Fruit fly (Drosophila melanogaster) whole organism, embryonic: ENCODE measurements around the gene CG6254.

Experiments used
- Adf1 ChIP-seq: fragments of 200-800 bp; sonication (Bioruptor generic); IDR thresholded peaks from 2 replicates; pipeline ENCODE4 v1.3.6; 2022; ENCODE audit warnings: missing biosample characterization, missing genetic modification characterization
- Aef1 ChIP-seq: fragments of 200-800 bp; sonication (Bioruptor generic); IDR thresholded peaks from 3 replicates; pipeline ENCODE4 v1.3.6; 2022; ENCODE audit warnings: missing biosample characterization, missing genetic modification characterization
- Antp ChIP-seq: fragments of 200-800 bp; sonication (Bioruptor generic); optimal IDR thresholded peaks from 3 replicates; lab custom pipeline; 2016; ENCODE audit warnings: missing biosample characterization, missing genetic modification characterization
- Atf6 ChIP-seq: fragments of 200-800 bp; sonication (Bioruptor generic); IDR thresholded peaks from 2 replicates; pipeline ENCODE4 v1.3.6; 2022; ENCODE audit warnings: missing biosample characterization, missing genetic modification characterization
- BEAF-32 ChIP-seq: fragments of 200-800 bp; sonication (Bioruptor generic); optimal IDR thresholded peaks from 3 replicates; lab custom pipeline; 2017; ENCODE audit warnings: missing biosample characterization, missing genetic modification characterization, mild to moderate bottlenecking, moderate library complexity, missing genetic modification reagents
- CG10274 ChIP-seq: fragments of 200-800 bp; sonication (Bioruptor generic); optimal IDR thresholded peaks from 3 replicates; lab custom pipeline; 2017; ENCODE audit warnings: missing biosample characterization, mild to moderate bottlenecking, missing genetic modification characterization
- CG12391 ChIP-seq: fragments of 200-800 bp; sonication (Bioruptor generic); optimal IDR thresholded peaks from 3 replicates; lab custom pipeline; 2018; ENCODE audit warnings: missing biosample characterization, mild to moderate bottlenecking, missing genetic modification characterization, moderate library complexity
- CG13296 ChIP-seq: fragments of 200-800 bp; sonication (Bioruptor generic); optimal IDR thresholded peaks from 3 replicates; lab custom pipeline; 2018; ENCODE audit warnings: missing biosample characterization, mild to moderate bottlenecking, missing genetic modification characterization
- CG14050 ChIP-seq: fragments of 200-800 bp; sonication (Bioruptor generic); IDR thresholded peaks from 3 replicates; pipeline ENCODE4 v1.3.6; 2022; ENCODE audit warnings: missing biosample characterization, missing genetic modification characterization
- CG14667 ChIP-seq: fragments of 200-800 bp; sonication (Bioruptor generic); IDR thresholded peaks from 2 replicates; pipeline ENCODE4 v1.3.6; 2022; ENCODE audit warnings: missing biosample characterization, missing genetic modification characterization
- CG17385 ChIP-seq: fragments of 200-800 bp; sonication (Bioruptor generic); optimal IDR thresholded peaks from 3 replicates; lab custom pipeline; 2018; ENCODE audit warnings: missing biosample characterization, mild to moderate bottlenecking, missing genetic modification characterization
- CG2889 ChIP-seq: fragments of 200-800 bp; sonication (Bioruptor generic); IDR thresholded peaks from 3 replicates; pipeline ENCODE4 v1.3.6; 2022; ENCODE audit warnings: missing biosample characterization, missing genetic modification characterization
- CG3065 ChIP-seq: fragments of 200-800 bp; sonication (Bioruptor generic); optimal IDR thresholded peaks from 2 replicates; lab custom pipeline; 2016; ENCODE audit warnings: missing biosample characterization, missing genetic modification characterization
- CG34376 ChIP-seq: fragments of 200-800 bp; sonication (Bioruptor generic); optimal IDR thresholded peaks from 2 replicates; lab custom pipeline; 2018; ENCODE audit warnings: missing biosample characterization, mild to moderate bottlenecking, missing genetic modification characterization
- CG3726 ChIP-seq: fragments of 200-800 bp; sonication (Bioruptor generic); IDR thresholded peaks from 3 replicates; pipeline ENCODE4, ENCODE4 v1.3.6; 2022; ENCODE audit warnings: missing biosample characterization, missing genetic modification characterization
- CG6175 ChIP-seq: fragments of 200-800 bp; sonication (Bioruptor generic); IDR thresholded peaks from 3 replicates; pipeline ENCODE4 v1.3.6; 2022; ENCODE audit warnings: missing biosample characterization, missing genetic modification characterization
- CG6254 ChIP-seq: fragments of 200-800 bp; sonication (Bioruptor generic); optimal IDR thresholded peaks from 3 replicates; lab custom pipeline; 2017; ENCODE audit warnings: mild to moderate bottlenecking, missing biosample characterization, missing genetic modification reagents, missing genetic modification characterization
- CG6854 ChIP-seq: fragments of 200-800 bp; sonication (Bioruptor generic); optimal IDR thresholded peaks from 3 replicates; lab custom pipeline; 2017; ENCODE audit warnings: missing biosample characterization, mild to moderate bottlenecking, missing genetic modification characterization
- CG7786 ChIP-seq: fragments of 200-800 bp; sonication (Bioruptor generic); optimal IDR thresholded peaks from 2 replicates; lab custom pipeline; 2016; ENCODE audit warnings: missing biosample characterization, missing genetic modification characterization
- CG8924 ChIP-seq: fragments of 200-800 bp; optimal IDR thresholded peaks from 3 replicates; lab custom pipeline; 2019; ENCODE audit warnings: missing biosample characterization, mild to moderate bottlenecking, missing genetic modification characterization, moderate library complexity
- Camta ChIP-seq: fragments of 200-800 bp; sonication (Bioruptor generic); optimal IDR thresholded peaks from 2 replicates; lab custom pipeline; 2016; ENCODE audit warnings: missing biosample characterization, missing genetic modification characterization
- Dip3 ChIP-seq: fragments of 200-800 bp; sonication (Bioruptor generic); optimal IDR thresholded peaks from 3 replicates; lab custom pipeline; 2016; ENCODE audit warnings: missing biosample characterization, missing genetic modification characterization
- Dll ChIP-seq: fragments of 200-800 bp; sonication (Bioruptor generic); IDR thresholded peaks from 4 replicates; pipeline ENCODE4 v1.3.6; 2022; ENCODE audit warnings: missing biosample characterization, missing genetic modification characterization; ENCODE audit not compliant: partially characterized antibody
- Ets65A ChIP-seq: fragments of 200-800 bp; sonication (Bioruptor generic); peaks from one replicate; lab custom pipeline; 2016; ENCODE audit warnings: missing biosample characterization, missing genetic modification characterization
- H2.0 ChIP-seq: fragments of 200-800 bp; sonication (Bioruptor generic); IDR thresholded peaks from 2 replicates; pipeline ENCODE4 v1.3.6; 2022; ENCODE audit warnings: missing biosample characterization, missing genetic modification characterization
- HmgZ ChIP-seq: fragments of 200-800 bp; sonication (Bioruptor generic); optimal IDR thresholded peaks from 2 replicates; lab custom pipeline; 2018; ENCODE audit warnings: missing biosample characterization, mild to moderate bottlenecking, missing genetic modification characterization
- MTF-1 ChIP-seq: fragments of 200-800 bp; sonication (Bioruptor generic); optimal IDR thresholded peaks from 2 replicates; lab custom pipeline; 2018; ENCODE audit warnings: missing biosample characterization, mild to moderate bottlenecking, missing genetic modification characterization, borderline replicate concordance
- NFAT ChIP-seq: fragments of 200-800 bp; sonication (Bioruptor generic); IDR thresholded peaks from 2 replicates; pipeline ENCODE4 v1.3.6; 2022; ENCODE audit warnings: missing biosample characterization, missing genetic modification characterization
- NK7.1 ChIP-seq: fragments of 200-800 bp; sonication (Bioruptor generic); optimal IDR thresholded peaks from 3 replicates; lab custom pipeline; 2016; ENCODE audit warnings: missing biosample characterization, missing genetic modification characterization
- Poxn ChIP-seq: fragments of 200-800 bp; sonication (Bioruptor generic); IDR thresholded peaks from 2 replicates; pipeline ENCODE4 v1.3.6; 2022; ENCODE audit warnings: missing biosample characterization, missing genetic modification characterization
- Sox102F ChIP-seq: fragments of 200-800 bp; sonication (Bioruptor generic); optimal IDR thresholded peaks from 2 replicates; lab custom pipeline; 2018; ENCODE audit warnings: missing biosample characterization, mild to moderate bottlenecking, missing genetic modification characterization, moderate library complexity
- YL-1 ChIP-seq: fragments of 200-800 bp; sonication (Bioruptor generic); optimal IDR thresholded peaks from 3 replicates; lab custom pipeline; 2017; ENCODE audit warnings: missing biosample characterization, mild to moderate bottlenecking, missing genetic modification characterization
- az2 ChIP-seq: fragments of 200-800 bp; sonication (Bioruptor generic); optimal IDR thresholded peaks from 3 replicates; lab custom pipeline; 2016; ENCODE audit warnings: missing biosample characterization, missing genetic modification characterization
- br ChIP-seq: fragments of >200 bp; optimal IDR thresholded peaks from 2 replicates; lab custom pipeline; 2017
- bsh ChIP-seq, 2 experiments: fragments of 200-800 bp; sonication (Bioruptor generic); optimal IDR thresholded peaks; 2 replicates each; lab custom pipeline; 2017 to 2018; ENCODE audit warnings: mild to moderate bottlenecking in 2 of 2, missing biosample characterization in 2 of 2, missing genetic modification characterization in 2 of 2, moderate library complexity in 1 of 2
- chinmo ChIP-seq: fragments of 200-800 bp; sonication (Bioruptor generic); IDR thresholded peaks from 4 replicates; pipeline ENCODE4 v1.3.6; 2022; ENCODE audit warnings: missing biosample characterization, missing genetic modification characterization; ENCODE audit not compliant: partially characterized antibody
- cwo ChIP-seq: fragments of 200-800 bp; sonication (Bioruptor generic); optimal IDR thresholded peaks from 3 replicates; lab custom pipeline; 2017; ENCODE audit warnings: missing biosample characterization, missing genetic modification characterization, mild to moderate bottlenecking, moderate library complexity, missing genetic modification reagents
- dan ChIP-seq: fragments of 200-800 bp; sonication (Bioruptor generic); IDR thresholded peaks from 2 replicates; pipeline ENCODE4 v1.3.6; 2022; ENCODE audit warnings: missing biosample characterization, missing genetic modification characterization
- disco-r ChIP-seq: fragments of 200-800 bp; sonication (Bioruptor generic); optimal IDR thresholded peaks from 2 replicates; lab custom pipeline; 2016; ENCODE audit warnings: missing biosample characterization, missing genetic modification characterization
- dmrt99B ChIP-seq: fragments of 200-800 bp; sonication (Bioruptor generic); optimal IDR thresholded peaks from 2 replicates; lab custom pipeline; 2018; ENCODE audit warnings: missing biosample characterization, mild to moderate bottlenecking, missing genetic modification characterization, moderate library complexity
- dpn ChIP-seq, 2 experiments: fragments of 200-800 bp; sonication (Bioruptor generic); optimal IDR thresholded peaks; 3 replicates each; lab custom pipeline; 2016; ENCODE audit warnings: missing biosample characterization in 2 of 2, missing genetic modification characterization in 2 of 2
- grau ChIP-seq: fragments of 200-800 bp; optimal IDR thresholded peaks from 3 replicates; lab custom pipeline; 2019; ENCODE audit warnings: missing biosample characterization, mild to moderate bottlenecking, missing genetic modification characterization, moderate library complexity
- jing ChIP-seq: fragments of 200-800 bp; sonication (Bioruptor generic); optimal IDR thresholded peaks from 2 replicates; lab custom pipeline; 2018; ENCODE audit warnings: missing biosample characterization, mild to moderate bottlenecking, missing genetic modification characterization
- row ChIP-seq: fragments of 200-800 bp; sonication (Bioruptor generic); IDR thresholded peaks from 3 replicates; pipeline ENCODE4 v1.3.6; 2022; ENCODE audit warnings: missing biosample characterization, missing genetic modification characterization
- sd ChIP-seq: fragments of 200-800 bp; sonication (Bioruptor generic); optimal IDR thresholded peaks from 3 replicates; lab custom pipeline; 2018; ENCODE audit warnings: missing biosample characterization, mild to moderate bottlenecking, missing genetic modification characterization, moderate library complexity
- slou ChIP-seq: fragments of 200-800 bp; sonication (Bioruptor generic); optimal IDR thresholded peaks from 3 replicates; lab custom pipeline; 2016; ENCODE audit warnings: missing biosample characterization, missing genetic modification characterization
- slp2 ChIP-seq: fragments of 200-800 bp; sonication (Bioruptor generic); optimal IDR thresholded peaks from 2 replicates; lab custom pipeline; 2016; ENCODE audit warnings: missing biosample characterization, missing genetic modification characterization
- yki ChIP-seq: fragments of >200 bp; optimal IDR thresholded peaks from 3 replicates; lab custom pipeline; 2018
- z ChIP-seq: fragments of 200-800 bp; sonication (Bioruptor generic); IDR thresholded peaks from 3 replicates; pipeline ENCODE4 v1.3.6; 2022; ENCODE audit warnings: missing biosample characterization, missing genetic modification characterization
- zf30C ChIP-seq: fragments of 200-800 bp; sonication (Bioruptor generic); optimal IDR thresholded peaks from 3 replicates; lab custom pipeline; 2018; ENCODE audit warnings: missing biosample characterization, mild to moderate bottlenecking, missing genetic modification characterization
- zfh1 ChIP-seq: fragments of 200-800 bp; sonication (Bioruptor generic); IDR thresholded peaks from 3 replicates; pipeline ENCODE4 v1.3.6; 2022; ENCODE audit warnings: missing biosample characterization, missing genetic modification characterization

The CG6254 gene

DNA sequence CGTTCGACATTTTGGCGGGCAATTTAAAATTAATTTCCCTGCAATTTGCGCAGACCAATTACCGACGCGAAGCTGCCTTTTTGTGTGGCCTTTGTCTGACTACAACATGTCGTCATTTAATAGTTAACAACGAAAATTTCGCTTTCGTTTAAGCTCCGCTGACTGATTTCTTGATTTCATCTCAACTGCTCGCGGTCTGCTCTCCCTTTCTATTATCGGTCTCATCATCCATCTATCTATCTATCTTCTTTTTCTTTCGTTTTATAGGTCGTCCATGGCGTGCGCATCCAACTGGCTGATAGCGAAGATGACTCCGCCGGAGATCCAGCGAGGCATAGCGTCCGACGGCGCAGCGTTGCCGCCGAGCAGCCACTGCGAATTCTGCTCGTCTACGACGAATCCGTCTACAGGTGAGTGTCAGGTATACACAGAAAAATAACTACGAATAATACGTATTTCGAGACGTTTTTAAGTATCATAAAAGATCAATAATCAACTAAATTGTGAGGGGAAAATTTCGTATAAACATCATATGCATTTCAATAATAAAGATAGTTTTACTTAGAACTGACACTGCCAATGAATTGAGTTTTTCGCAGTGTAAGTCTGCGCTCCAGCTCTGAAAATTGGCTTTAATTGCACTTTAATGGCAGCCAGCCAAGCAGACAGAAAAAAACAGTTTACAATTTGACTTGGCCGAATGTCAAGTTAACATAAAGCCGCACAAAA lies 7.0 kb downstream of the CG6254 start (continued):
- no peak for TF ChIP-seq az2 (GFP tag; lab: Kevin White, UChicago)
- no peak for TF ChIP-seq cwo (GFP tag; lab: Kevin White, UChicago)
- TF ChIP-seq z = no peak
- TF ChIP-seq zfh1 (GFP tag; lab: Robert Waterston, UW) = no peak
- TF ChIP-seq Aef1 (GFP tag; lab: Robert Waterston, UW) = peak; percentile 33; the same call in 1 of the 3 replicates
- TF ChIP-seq Antp (GFP tag; lab: Kevin White, UChicago) = no peak
- TF ChIP-seq slou (GFP tag; lab: Kevin White, UChicago) = no peak
- TF ChIP-seq CG13296 (GFP tag; lab: Kevin White, UChicago) = no peak
- TF ChIP-seq bsh (GFP tag; optimal IDR thresholded peaks at IDR 0.05; lab: Kevin White, UChicago) = peak in 1 of 2 experiments; percentile 29
- TF ChIP-seq MTF-1 (GFP tag; lab: Kevin White, UChicago) = no peak
- no peak for TF ChIP-seq jing
- TF ChIP-seq zf30C (GFP tag; lab: Kevin White, UChicago) = no peak
- TF ChIP-seq H2.0 (GFP tag; lab: Robert Waterston, UW) = peak; percentile 58
- TF ChIP-seq CG12391 (tag; lab: Kevin White, UChicago) = peak; percentile 41
- no peak for TF ChIP-seq CG3065 (GFP tag; lab: Kevin White, UChicago)
- TF ChIP-seq chinmo (GFP tag; lab: Robert Waterston, UW) = 0 out of 4 replicates have a peak, but pooled peaks have one; percentile 8
- peak; percentile 33; the same call in 1 of the 2 replicates for TF ChIP-seq Atf6 (GFP tag; lab: Robert Waterston, UW)
- peak; percentile 58 for TF ChIP-seq Sox102F (GFP tag; lab: Kevin White, UChicago)
- no peak for TF ChIP-seq NK7.1 (GFP tag; lab: Kevin White, UChicago)
- peak; percentile 65 for TF ChIP-seq row (GFP tag; lab: Robert Waterston, UW)
- no peak for TF ChIP-seq br
- no peak for TF ChIP-seq Dll
- TF ChIP-seq CG3726 (GFP tag; lab: Robert Waterston, UW) = no peak
- no peak for TF ChIP-seq CG2889 (GFP tag; lab: Robert Waterston, UW)
- no peak for TF ChIP-seq Poxn (GFP tag; lab: Robert Waterston, UW)
- no peak for TF ChIP-seq CG6175 (GFP tag; lab: Robert Waterston, UW)
- TF ChIP-seq yki (lab: Kevin White, UChicago) = no peak
- TF ChIP-seq CG17385 (GFP tag; lab: Kevin White, UChicago) = peak; percentile 24
- TF ChIP-seq CG10274 (GFP tag; lab: Kevin White, UChicago) = no peak
- peak; percentile 38; the same call in 1 of the 3 replicates for TF ChIP-seq CG14050 (GFP tag; lab: Robert Waterston, UW)
- no peak for TF ChIP-seq disco-r
- TF ChIP-seq dan (GFP tag; lab: Robert Waterston, UW) = no peak
- no peak for TF ChIP-seq sd (tag; lab: Kevin White, UChicago)
- TF ChIP-seq dmrt99B (tag; lab: Kevin White, UChicago) = peak; percentile 71
- no peak for TF ChIP-seq YL-1
- TF ChIP-seq dpn (GFP tag; optimal IDR thresholded peaks at IDR 0.05; lab: Kevin White, UChicago) = peak; percentile 10 to 27
- TF ChIP-seq grau (tag; lab: Kevin White, UChicago) = peak; percentile 36
- no peak for TF ChIP-seq NFAT (GFP tag; lab: Robert Waterston, UW)
- TF ChIP-seq CG7786 (GFP tag; lab: Kevin White, UChicago) = peak; percentile 0
- TF ChIP-seq Dip3 (GFP tag; lab: Kevin White, UChicago) = no peak
- TF ChIP-seq CG6254 = peak; percentile 54
- no peak for TF ChIP-seq slp2
- TF ChIP-seq CG34376 (GFP tag; lab: Kevin White, UChicago) = no peak
- no peak for TF ChIP-seq BEAF-32 (GFP tag; lab: Kevin White, UChicago)
- TF ChIP-seq Adf1 (GFP tag; lab: Robert Waterston, UW) = no peak
- no peak for TF ChIP-seq HmgZ
- peak; percentile 5 for TF ChIP-seq Camta
- peak; percentile 49; the same call in 1 of the 2 replicates for TF ChIP-seq CG14667 (GFP tag; lab: Robert Waterston, UW)
- TF ChIP-seq CG6854 (GFP tag; lab: Kevin White, UChicago) = no peak
- peak; percentile 88 for TF ChIP-seq Ets65A (GFP tag; lab: Kevin White, UChicago)
- TF ChIP-seq CG8924 (tag; lab: Kevin White, UChicago) = no peak
